Worm (Caenorhabditis elegans): Measurements from ENCODE around the gene fbxb-5.

DNA sequence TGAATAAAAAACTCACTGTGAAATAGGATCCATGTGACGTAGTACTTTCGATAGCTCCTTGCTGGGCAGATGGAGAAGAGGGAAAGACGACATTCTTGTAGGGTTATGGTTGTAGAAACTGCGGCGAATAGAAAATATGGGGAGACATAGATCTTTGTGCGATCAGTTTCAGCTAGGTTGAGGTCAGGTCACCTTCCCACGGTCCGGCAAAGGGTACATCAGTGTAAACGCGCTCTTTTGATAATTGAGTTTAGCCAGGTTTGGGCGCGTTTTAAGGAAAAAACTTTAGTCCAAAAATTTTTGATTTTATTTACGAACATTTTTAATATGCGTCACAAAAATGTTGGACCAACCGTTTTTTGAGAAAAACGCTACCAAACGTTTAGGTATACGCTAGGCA is 33.8 kb upstream of the fbxb-5 start, which contains the start of gene F36H5.17:
- TF ChIP-seq zag-1 (tag; optimal IDR thresholded peaks at IDR 0.05) (no peak), mef-2 (tag; optimal IDR thresholded peaks at IDR 0.05) (no peak), C04F5.9 (tag; optimal IDR thresholded peaks at IDR 0.05) (no peak), unc-130 (tag; optimal IDR thresholded peaks at IDR 0.05) (no peak), nhr-71 (tag; optimal IDR thresholded peaks at IDR 0.05) (no peak), nhr-77 (tag; optimal IDR thresholded peaks at IDR 0.05) (no peak), mab-9 (GFP tag; IDR thresholded peaks at IDR 0.05) (no peak), lin-13 (GFP tag; optimal IDR thresholded peaks at IDR 0.05) (no peak), alr-1 (tag; optimal IDR thresholded peaks at IDR 0.05; ENCODE audit: borderline replicate concordance) (no peak)

Data from whole organism, L1 larva.